Fruit fly (Drosophila melanogaster) Kc167 (cell line): ENCODE measurements around the gene Stt3B.

Experiments
- h ChIP-seq: fragments of >200 bp; optimal IDR thresholded peaks from 3 replicates; lab custom pipeline; 2018; ENCODE audit warnings: missing external identifiers
- psq ChIP-seq: fragments of >200 bp; optimal IDR thresholded peaks from 2 replicates; lab custom pipeline; 2017; ENCODE audit warnings: missing external identifiers

- TF ChIP-seq h (no peak), psq (lab: Kevin White, UChicago) (no peak)
These were observed 30.4 kb downstream of the Stt3B start, which contains the start of the genes Ythdf and bai for dm6 chr3R:25039028-25039476.
